Worm (Caenorhabditis elegans): ENCODE measurements around the gene C10C5.3.

DNA sequence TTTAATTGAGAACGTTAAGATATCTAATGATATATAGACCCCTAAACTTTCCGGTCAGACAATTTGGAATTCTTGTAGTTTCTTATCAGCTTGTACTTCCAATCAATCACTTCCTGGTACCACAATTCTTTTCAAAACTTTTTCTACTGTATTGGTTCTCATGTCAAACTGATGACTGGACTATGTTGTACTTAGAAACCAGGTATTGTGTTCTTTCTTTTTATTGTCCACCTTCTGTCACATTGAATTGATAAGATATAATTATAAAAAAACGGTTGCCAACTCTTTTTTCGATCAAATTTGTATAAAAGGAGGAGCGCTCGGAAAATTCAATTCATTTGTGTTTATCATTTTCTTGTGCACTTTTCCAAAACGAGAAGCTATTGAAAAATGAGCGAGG, 3.6 kb downstream of the C10C5.3 start, which contains the start of gene C10C5.4:
- TF ChIP-seq tbx-2 (tag; optimal IDR thresholded peaks at IDR 0.05) (no peak), zag-1 (tag; optimal IDR thresholded peaks at IDR 0.05) (no peak), ceh-82 (tag; optimal IDR thresholded peaks at IDR 0.05) (no peak), alr-1 (tag; optimal IDR thresholded peaks at IDR 0.05; ENCODE audit: borderline replicate concordance) (no peak), ces-1 (GFP tag; optimal IDR thresholded peaks at IDR 0.05) (no peak), nhr-12 (tag; optimal IDR thresholded peaks at IDR 0.05) (no peak), pag-3 (tag; optimal IDR thresholded peaks at IDR 0.05; ENCODE audit: borderline replicate concordance, insufficient read depth) (no peak)

All from whole organism, L1 larva.